Worm (Caenorhabditis elegans) whole organism, L3 larva: ENCODE measurements around the gene Y57G11C.22.

Experiments used
- R02D3.7 ChIP-seq: fragments of 150-350 bp; optimal IDR thresholded peaks from 2 replicates; lab custom pipeline; 2014; ENCODE audit warnings: missing biosample characterization, missing genetic modification characterization
- ZK546.5 ChIP-seq: sonication (generic microtip); optimal IDR thresholded peaks from 2 replicates; lab custom pipeline; 2017; ENCODE audit warnings: missing biosample characterization, missing genetic modification characterization
- aly-2 ChIP-seq: fragments of 150-350 bp; optimal IDR thresholded peaks from 2 replicates; lab custom pipeline; 2014; ENCODE audit warnings: missing biosample characterization, missing genetic modification characterization
- ama-1 ChIP-seq: fragments of 150-350 bp; optimal IDR thresholded peaks from 2 replicates; lab custom pipeline; 2018
- ceh-82 ChIP-seq: fragments of 150-350 bp; optimal IDR thresholded peaks from 2 replicates; lab custom pipeline; 2014; ENCODE audit warnings: missing biosample characterization, missing genetic modification characterization
- ceh-9 ChIP-seq: sonication (generic microtip); optimal IDR thresholded peaks from 2 replicates; lab custom pipeline; 2018; ENCODE audit warnings: missing biosample characterization, missing genetic modification characterization
- daf-12 ChIP-seq: fragments of 150-350 bp; optimal IDR thresholded peaks from 2 replicates; lab custom pipeline; 2014; ENCODE audit warnings: missing biosample characterization, missing genetic modification reagents, missing genetic modification characterization
- egl-27 ChIP-seq: sonication (generic microtip); optimal IDR thresholded peaks from 4 replicates; lab custom pipeline; 2017; ENCODE audit warnings: missing biosample characterization, missing genetic modification reagents, missing genetic modification characterization
- elt-1 ChIP-seq: fragments of 150-350 bp; optimal IDR thresholded peaks from 2 replicates; lab custom pipeline; 2014; ENCODE audit warnings: missing biosample characterization, missing genetic modification characterization
- elt-2 ChIP-seq: sonication (generic microtip); optimal IDR thresholded peaks from 2 replicates; lab custom pipeline; 2016; ENCODE audit warnings: missing genetic modification reagents, mild to moderate bottlenecking, missing genetic modification characterization, missing compliant biosample characterization
- elt-3 ChIP-seq, 3 experiments: fragments of 150-350 bp in 1 of 3; sonication (generic microtip) in 2 of 3; optimal IDR thresholded peaks; 2 replicates in 2 of 3; 4 replicates in 1 of 3; lab custom pipeline; 2014 to 2017; ENCODE audit warnings: missing biosample characterization in 3 of 3, missing genetic modification characterization in 3 of 3
- eor-1 ChIP-seq, 2 experiments: fragments of 150-350 bp; optimal IDR thresholded peaks; 2 replicates each; lab custom pipeline; 2014 to 2018; ENCODE audit warnings: missing biosample characterization in 2 of 2, missing genetic modification characterization in 2 of 2
- fkh-10 ChIP-seq: sonication (generic microtip); optimal IDR thresholded peaks from 2 replicates; lab custom pipeline; 2017; ENCODE audit warnings: missing biosample characterization, missing genetic modification reagents, missing genetic modification characterization
- fkh-2 ChIP-seq: fragments of 150-350 bp; optimal IDR thresholded peaks from 2 replicates; lab custom pipeline; 2014; ENCODE audit warnings: missing biosample characterization, missing genetic modification reagents, missing genetic modification characterization
- fos-1 ChIP-seq: fragments of 150-350 bp; optimal IDR thresholded peaks from 2 replicates; lab custom pipeline; 2014; ENCODE audit warnings: missing biosample characterization, missing genetic modification characterization
- lin-39 ChIP-seq: fragments of 150-350 bp; optimal IDR thresholded peaks from 2 replicates; lab custom pipeline; 2018; ENCODE audit warnings: missing biosample characterization, missing genetic modification reagents, missing genetic modification characterization
- mdl-1 ChIP-seq: fragments of 150-350 bp; optimal IDR thresholded peaks from 2 replicates; lab custom pipeline; 2014; ENCODE audit warnings: missing biosample characterization, missing genetic modification characterization
- mml-1 ChIP-seq: fragments of 150-350 bp; sonication (generic microtip); optimal IDR thresholded peaks from 3 replicates; lab custom pipeline; 2014; ENCODE audit warnings: missing biosample characterization, missing genetic modification characterization
- nfya-1 ChIP-seq: sonication (generic microtip); optimal IDR thresholded peaks from 2 replicates; lab custom pipeline; 2017; ENCODE audit warnings: missing genetic modification characterization, mild to moderate bottlenecking, missing compliant biosample characterization, antibody characterized with exemption, moderate library complexity; ENCODE audit not compliant: insufficient read depth
- nhr-12 ChIP-seq: fragments of 150-350 bp; optimal IDR thresholded peaks from 2 replicates; lab custom pipeline; 2014; ENCODE audit warnings: missing biosample characterization, missing genetic modification characterization
- nhr-23 ChIP-seq: fragments of 150-350 bp; optimal IDR thresholded peaks from 2 replicates; lab custom pipeline; 2014; ENCODE audit warnings: missing biosample characterization, missing genetic modification reagents, missing genetic modification characterization
- nhr-237 ChIP-seq: fragments of 150-350 bp; optimal IDR thresholded peaks from 2 replicates; lab custom pipeline; 2014; ENCODE audit warnings: missing biosample characterization, missing genetic modification characterization
- nhr-25 ChIP-seq: sonication (generic microtip); optimal IDR thresholded peaks from 2 replicates; lab custom pipeline; 2017; ENCODE audit warnings: missing biosample characterization, missing genetic modification characterization
- nhr-28 ChIP-seq: fragments of 150-350 bp; optimal IDR thresholded peaks from 2 replicates; lab custom pipeline; 2014; ENCODE audit warnings: missing biosample characterization, missing genetic modification characterization
- nhr-43 ChIP-seq: sonication (generic microtip); optimal IDR thresholded peaks from 2 replicates; lab custom pipeline; 2016; ENCODE audit warnings: mild to moderate bottlenecking, missing genetic modification characterization, missing compliant biosample characterization; ENCODE audit not compliant: poor library complexity, severe bottlenecking
- nhr-76 ChIP-seq: fragments of 150-350 bp; sonication (generic microtip); optimal IDR thresholded peaks from 5 replicates; lab custom pipeline; 2014; ENCODE audit warnings: missing biosample characterization, missing genetic modification characterization
- nhr-77 ChIP-seq: fragments of 150-350 bp; optimal IDR thresholded peaks from 2 replicates; lab custom pipeline; 2014; ENCODE audit warnings: missing biosample characterization, missing genetic modification characterization
- pqm-1 ChIP-seq: fragments of 150-350 bp; optimal IDR thresholded peaks from 2 replicates; lab custom pipeline; 2017; ENCODE audit warnings: missing biosample characterization, missing genetic modification characterization, inconsistent platforms
- sea-2 ChIP-seq: fragments of 150-350 bp; sonication (generic microtip); optimal IDR thresholded peaks from 4 replicates; lab custom pipeline; 2014; ENCODE audit warnings: missing biosample characterization, missing genetic modification reagents, missing genetic modification characterization
- skn-1 ChIP-seq: fragments of 150-350 bp; optimal IDR thresholded peaks from 2 replicates; lab custom pipeline; 2014; ENCODE audit warnings: missing biosample characterization, missing genetic modification characterization
- tbx-2 ChIP-seq: sonication (generic microtip); optimal IDR thresholded peaks from 2 replicates; lab custom pipeline; 2016; ENCODE audit warnings: mild to moderate bottlenecking, missing genetic modification characterization, missing compliant biosample characterization
- unc-39 ChIP-seq: sonication (generic microtip); optimal IDR thresholded peaks from 4 replicates; lab custom pipeline; 2017; ENCODE audit warnings: missing biosample characterization, missing genetic modification characterization
- unc-62 ChIP-seq: fragments of 150-350 bp; sonication (generic microtip); optimal IDR thresholded peaks from 4 replicates; lab custom pipeline; 2014; ENCODE audit warnings: missing biosample characterization, missing genetic modification reagents, missing genetic modification characterization
- zag-1 ChIP-seq: fragments of 150-350 bp; optimal IDR thresholded peaks from 2 replicates; lab custom pipeline; 2014; ENCODE audit warnings: missing biosample characterization, missing genetic modification characterization
- ztf-4 ChIP-seq: fragments of 150-350 bp; optimal IDR thresholded peaks from 2 replicates; lab custom pipeline; 2014; ENCODE audit warnings: missing biosample characterization, missing genetic modification characterization

Gene Y57G11C.22

DNA sequence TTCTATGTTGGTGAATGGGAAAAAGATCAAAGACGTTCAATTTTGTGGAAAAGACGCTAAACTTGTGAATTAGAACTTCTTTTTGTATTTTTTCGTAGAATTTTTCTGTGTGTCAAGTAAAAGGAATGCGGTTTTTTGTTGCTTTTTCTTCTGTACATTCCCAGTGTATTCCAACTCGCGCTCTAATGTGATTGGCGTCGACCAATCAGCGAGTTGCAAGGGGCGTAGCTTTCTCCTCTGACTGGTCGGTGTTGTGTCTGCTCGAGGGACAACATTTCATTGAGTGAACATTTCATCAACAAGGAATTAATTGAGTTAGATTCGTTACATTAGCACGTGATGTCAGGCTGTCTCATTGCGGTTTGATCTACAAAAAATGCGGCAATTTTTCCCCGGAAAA, 36.1 kb upstream of the Y57G11C.22 start:
- TF ChIP-seq R02D3.7 (tag; lab: Kevin White, UChicago) (no peak), nfya-1 (tag; lab: Kevin White, UChicago) (peak; percentile 57)

DNA sequence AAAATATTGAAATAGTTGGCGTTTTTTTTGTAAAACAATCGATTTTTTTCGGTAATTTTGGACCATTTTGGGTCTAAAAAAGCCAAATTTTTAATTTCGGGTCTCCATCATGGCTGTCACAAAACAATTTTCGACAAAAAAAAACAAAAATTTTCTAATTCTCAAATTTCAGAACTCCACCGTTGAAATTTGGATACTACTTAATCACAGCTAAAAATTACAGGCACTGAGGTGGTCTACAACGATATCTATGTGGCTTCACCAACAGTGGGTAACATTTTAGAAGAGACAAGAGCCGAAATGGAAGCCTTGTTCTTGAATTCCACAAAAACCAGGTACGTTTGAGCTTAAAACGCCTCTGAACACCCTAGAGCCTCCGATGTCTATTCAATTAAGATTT, 34.7 kb upstream of the Y57G11C.22 start, which contains the start of gene Y57G11C.1142:
TSS of gene Y57G11C.1142 (plus strand) at position 301 of the 400 bp plus-strand sequence.
- TF ChIP-seq ceh-82 (tag; lab: Kevin White, UChicago) (no peak), nhr-12 (no peak), nhr-28 (no peak), elt-1 (tag; lab: Kevin White, UChicago) (no peak), nhr-25 (no peak), aly-2 (tag; lab: Kevin White, UChicago) (no peak), mdl-1 (tag; lab: Kevin White, UChicago) (no peak), mml-1 (tag; lab: Kevin White, UChicago) (no peak), fkh-10 (no peak), R02D3.7 (tag; lab: Kevin White, UChicago) (no peak), fos-1 (tag; lab: Kevin White, UChicago) (no peak), ceh-9 (tag; lab: Kevin White, UChicago) (no peak), lin-39 (tag; lab: Kevin White, UChicago) (no peak), unc-62 (GFP tag; lab: Kevin White, UChicago) (no peak), nhr-43 (tag; lab: Kevin White, UChicago) (no peak)

DNA sequence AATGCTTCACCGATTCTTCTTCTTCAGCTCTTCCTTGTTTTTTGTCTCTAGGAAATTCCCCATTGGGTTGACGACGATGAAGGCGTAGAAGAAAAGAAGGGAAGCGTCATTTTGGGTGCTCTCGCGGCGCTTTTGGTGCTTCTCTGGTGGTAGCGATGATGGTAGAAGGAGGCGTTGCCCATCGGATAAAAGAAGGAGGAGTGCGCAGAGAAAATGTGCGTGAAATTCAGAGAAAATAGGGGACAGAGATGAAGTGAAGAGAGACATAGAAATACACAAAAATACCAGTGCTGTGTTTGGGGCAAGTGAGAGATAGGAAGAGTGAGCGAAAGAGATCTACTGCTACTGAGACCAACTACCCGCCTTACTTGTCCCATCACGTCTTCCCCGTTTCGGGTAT, 30.1 kb upstream of the Y57G11C.22 start, which contains the start of gene oig-5:
TSS of gene oig-5 (plus strand) at position 301 of the 400 bp plus-strand sequence.
- TF ChIP-seq lin-39 (tag; lab: Kevin White, UChicago) (peak; percentile 3), tbx-2 (tag; lab: Kevin White, UChicago) (no peak), nhr-77 (tag; lab: Kevin White, UChicago) (no peak), mml-1 (tag; lab: Kevin White, UChicago) (no peak)

DNA sequence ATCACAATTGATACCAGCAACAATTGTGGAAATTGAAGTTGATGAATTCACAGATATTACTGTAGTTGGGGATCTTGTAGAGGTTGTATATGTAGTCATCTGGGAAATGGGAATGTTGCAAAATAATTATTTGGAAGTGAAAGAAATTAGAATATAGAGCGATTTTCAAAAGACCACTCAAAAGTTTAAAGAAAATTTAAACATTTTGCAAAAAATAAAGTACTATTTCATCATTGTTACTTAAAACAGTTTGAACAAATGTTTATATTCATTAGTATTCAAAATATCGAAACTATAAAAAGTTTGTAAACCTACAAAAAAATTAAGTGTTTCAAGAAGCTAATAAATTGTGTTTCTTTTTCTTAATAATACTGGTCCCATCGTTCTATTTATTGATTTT, 20.7 kb upstream of the Y57G11C.22 start, which contains the start of gene Y57G11C.46:
TSS of gene Y57G11C.46 (minus strand) at position 101 of the 400 bp plus-strand sequence.
- no peak for TF ChIP-seq ama-1 (lab: Kevin White, UChicago)
- no peak for TF ChIP-seq ZK546.5 (tag; lab: Kevin White, UChicago)
- no peak for TF ChIP-seq sea-2 (GFP tag; lab: Kevin White, UChicago)
- no peak for TF ChIP-seq nhr-25
- TF ChIP-seq ztf-4 (tag; lab: Kevin White, UChicago): no peak
- TF ChIP-seq elt-3 (tag; optimal IDR thresholded peaks at IDR 0.05; lab: Kevin White, UChicago): no peak
- no peak for TF ChIP-seq fkh-10
- no peak for TF ChIP-seq unc-39 (tag; lab: Kevin White, UChicago)
- TF ChIP-seq skn-1 (tag; lab: Kevin White, UChicago): no peak
- no peak for TF ChIP-seq elt-1 (tag; lab: Kevin White, UChicago)
- TF ChIP-seq nhr-12: no peak
- no peak for TF ChIP-seq nhr-43 (tag; lab: Kevin White, UChicago)
- TF ChIP-seq mdl-1 (tag; lab: Kevin White, UChicago): no peak
- TF ChIP-seq nfya-1 (tag; lab: Kevin White, UChicago): no peak
- no peak for TF ChIP-seq nhr-23
- no peak for TF ChIP-seq tbx-2 (tag; lab: Kevin White, UChicago)
- TF ChIP-seq zag-1 (tag; lab: Kevin White, UChicago): no peak
- TF ChIP-seq nhr-237: no peak

DNA sequence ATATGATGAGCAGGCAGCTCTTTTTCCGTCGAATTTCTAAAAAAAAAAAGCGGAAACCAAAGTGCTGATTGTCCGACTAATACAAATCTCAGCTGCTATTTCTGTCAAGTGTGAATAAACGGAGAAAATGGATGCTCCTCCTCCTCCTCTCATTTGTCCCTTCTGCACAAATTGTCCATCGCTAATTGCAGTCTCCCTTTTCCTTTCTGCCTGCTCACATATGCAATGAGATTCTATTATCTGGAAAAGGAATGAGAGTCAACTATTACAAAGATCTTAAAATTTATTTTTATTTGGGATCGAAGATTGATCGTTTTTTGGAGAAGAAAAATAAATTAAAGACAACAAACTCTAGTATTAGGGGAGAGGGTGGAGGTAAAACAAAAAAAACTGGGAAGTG, 14.7 kb upstream of the Y57G11C.22 start:
- peak; percentile 14 for TF ChIP-seq pqm-1 (tag; lab: Kevin White, UChicago)
- peak; percentile 50 for TF ChIP-seq nhr-43 (tag; lab: Kevin White, UChicago)
- peak; percentile 62 for TF ChIP-seq ama-1 (lab: Kevin White, UChicago)
- TF ChIP-seq R02D3.7 (tag; lab: Kevin White, UChicago): no peak
- peak; percentile 9 for TF ChIP-seq skn-1 (tag; lab: Kevin White, UChicago)
- peak; percentile 3 for TF ChIP-seq ceh-82 (tag; lab: Kevin White, UChicago)

DNA sequence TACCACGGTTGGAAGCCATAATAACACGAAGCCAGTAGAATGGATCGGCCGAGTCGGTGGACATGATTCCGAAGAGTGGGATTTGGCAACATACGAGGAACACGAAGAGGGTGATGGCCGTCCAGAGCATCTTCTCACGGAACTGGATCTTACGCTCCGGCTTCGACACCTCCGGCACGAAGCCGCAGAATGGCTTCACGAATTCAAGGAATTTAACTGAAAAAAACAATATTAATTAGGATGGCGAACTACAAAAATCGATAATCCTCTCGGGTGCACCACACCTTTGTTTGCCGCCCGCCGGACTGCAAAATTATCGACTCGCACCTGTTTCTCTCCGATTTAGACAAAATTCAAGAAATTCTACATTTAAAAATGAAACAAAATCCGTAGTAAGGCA, 12.8 kb upstream of the Y57G11C.22 start:
- TF ChIP-seq R02D3.7 (tag; lab: Kevin White, UChicago) (no peak), daf-12 (no peak), eor-1 (tag; optimal IDR thresholded peaks at IDR 0.05; lab: Kevin White, UChicago) (no peak), unc-62 (GFP tag; lab: Kevin White, UChicago) (no peak), egl-27 (tag; lab: Kevin White, UChicago) (no peak), fos-1 (tag; lab: Kevin White, UChicago) (no peak), fkh-2 (no peak), nhr-28 (no peak), nhr-76 (tag; lab: Kevin White, UChicago) (no peak), nhr-12 (no peak), fkh-10 (no peak), elt-1 (tag; lab: Kevin White, UChicago) (no peak), elt-2 (tag; lab: Kevin White, UChicago) (no peak), lin-39 (tag; lab: Kevin White, UChicago) (no peak), ceh-9 (tag; lab: Kevin White, UChicago) (no peak)
